Fruit fly (Drosophila melanogaster) whole organism, embryonic: ENCODE measurements around the gene CG43127.

Source experiments
- Awh ChIP-seq: fragments of 200-800 bp; sonication (Bioruptor generic); IDR thresholded peaks from 2 replicates; pipeline ENCODE4, ENCODE4 v1.3.6; 2022; ENCODE audit warnings: missing biosample characterization, missing genetic modification characterization
- B-H2 ChIP-seq: fragments of 200-800 bp; sonication (Bioruptor generic); optimal IDR thresholded peaks from 2 replicates; lab custom pipeline; 2018; ENCODE audit warnings: missing biosample characterization, mild to moderate bottlenecking, missing genetic modification characterization
- CG1024 ChIP-seq: fragments of 200-800 bp; sonication (Bioruptor generic); IDR thresholded peaks from 2 replicates; pipeline ENCODE4 v1.3.6; 2022; ENCODE audit warnings: missing biosample characterization, missing genetic modification characterization
- CG10654 ChIP-seq: fragments of 200-800 bp; sonication (Bioruptor generic); optimal IDR thresholded peaks from 2 replicates; lab custom pipeline; 2016; ENCODE audit warnings: missing biosample characterization, missing genetic modification characterization
- CG12219 ChIP-seq: fragments of 200-800 bp; sonication (Bioruptor generic); optimal IDR thresholded peaks from 3 replicates; lab custom pipeline; 2018; ENCODE audit warnings: missing biosample characterization, mild to moderate bottlenecking, missing genetic modification characterization
- CG12659 ChIP-seq: fragments of 200-800 bp; sonication (Bioruptor generic); optimal IDR thresholded peaks from 3 replicates; lab custom pipeline; 2017; ENCODE audit warnings: mild to moderate bottlenecking, missing biosample characterization, missing genetic modification reagents, missing genetic modification characterization
- CG13287 ChIP-seq: fragments of 200-800 bp; sonication (Bioruptor generic); IDR thresholded peaks from 2 replicates; pipeline ENCODE4 v1.3.6; 2022; ENCODE audit warnings: missing biosample characterization, missing genetic modification characterization; ENCODE audit not compliant: partially characterized antibody
- CG14710 ChIP-seq: fragments of 200-800 bp; sonication (Bioruptor generic); optimal IDR thresholded peaks from 3 replicates; lab custom pipeline; 2019; ENCODE audit warnings: missing biosample characterization, mild to moderate bottlenecking, missing genetic modification characterization, moderate library complexity
- CG16813 ChIP-seq: fragments of 200-800 bp; sonication (Bioruptor generic); IDR thresholded peaks from 3 replicates; pipeline ENCODE4 v1.3.6; 2022; ENCODE audit warnings: missing biosample characterization, missing genetic modification characterization; ENCODE audit not compliant: partially characterized antibody
- CG1832 ChIP-seq: fragments of 200-800 bp; sonication (Bioruptor generic); optimal IDR thresholded peaks from 2 replicates; lab custom pipeline; 2017; ENCODE audit warnings: missing biosample characterization, mild to moderate bottlenecking, missing genetic modification characterization, inconsistent platforms
- CG3838 ChIP-seq: fragments of 200-800 bp; sonication (Bioruptor generic); optimal IDR thresholded peaks from 3 replicates; lab custom pipeline; 2016; ENCODE audit warnings: missing biosample characterization, missing genetic modification characterization
- CG3847 ChIP-seq: fragments of 200-800 bp; sonication (Bioruptor generic); IDR thresholded peaks from 2 replicates; pipeline ENCODE4 v1.3.6; 2022; ENCODE audit warnings: missing biosample characterization, missing genetic modification characterization
- CG4404 ChIP-seq: fragments of 200-800 bp; sonication (Bioruptor generic); IDR thresholded peaks from 2 replicates; pipeline ENCODE4 v1.3.6; 2022; ENCODE audit warnings: missing biosample characterization, missing genetic modification characterization
- CG4424 ChIP-seq: fragments of 200-800 bp; sonication (Bioruptor generic); optimal IDR thresholded peaks from 3 replicates; lab custom pipeline; 2016; ENCODE audit warnings: missing biosample characterization, missing genetic modification characterization
- CG5245 ChIP-seq: fragments of 200-800 bp; sonication (Bioruptor generic); optimal IDR thresholded peaks from 3 replicates; lab custom pipeline; 2016; ENCODE audit warnings: missing biosample characterization, missing genetic modification characterization
- CG6272 ChIP-seq: fragments of 200-800 bp; sonication (Bioruptor generic); IDR thresholded peaks from 2 replicates; pipeline ENCODE4 v1.3.6; 2022; ENCODE audit warnings: missing biosample characterization, missing genetic modification characterization
- CG6689 ChIP-seq: fragments of 200-800 bp; sonication (Bioruptor generic); IDR thresholded peaks from 2 replicates; pipeline ENCODE4 v1.3.6; 2022; ENCODE audit warnings: missing biosample characterization, missing genetic modification characterization
- CG7271 ChIP-seq: fragments of 200-800 bp; sonication (Bioruptor generic); optimal IDR thresholded peaks from 2 replicates; lab custom pipeline; 2018; ENCODE audit warnings: missing biosample characterization, mild to moderate bottlenecking, missing genetic modification characterization, moderate library complexity
- CG7372 ChIP-seq: fragments of 200-800 bp; sonication (Bioruptor generic); IDR thresholded peaks from 2 replicates; pipeline ENCODE4 v1.3.6; 2022; ENCODE audit warnings: missing biosample characterization, missing genetic modification characterization
- CG8478 ChIP-seq: fragments of >200 bp; optimal IDR thresholded peaks from 2 replicates; lab custom pipeline; 2018
- CoRest ChIP-seq: fragments of 200-800 bp; sonication (Bioruptor generic); optimal IDR thresholded peaks from 3 replicates; lab custom pipeline; 2018; ENCODE audit warnings: missing biosample characterization, mild to moderate bottlenecking, missing genetic modification characterization, moderate library complexity
- Dbx ChIP-seq: fragments of 200-800 bp; sonication (Bioruptor generic); IDR thresholded peaks from 3 replicates; pipeline ENCODE4 v1.3.6; 2022; ENCODE audit warnings: missing biosample characterization, missing genetic modification characterization
- ERR ChIP-seq: fragments of 200-800 bp; sonication (Bioruptor generic); optimal IDR thresholded peaks from 2 replicates; lab custom pipeline; 2016; ENCODE audit warnings: missing biosample characterization, missing genetic modification characterization
- HLH54F ChIP-seq: fragments of 200-800 bp; sonication (Bioruptor generic); optimal IDR thresholded peaks from 3 replicates; lab custom pipeline; 2016; ENCODE audit warnings: missing biosample characterization, missing genetic modification characterization
- NK7.1 ChIP-seq: fragments of 200-800 bp; sonication (Bioruptor generic); optimal IDR thresholded peaks from 3 replicates; lab custom pipeline; 2016; ENCODE audit warnings: missing biosample characterization, missing genetic modification characterization
- Ptx1 ChIP-seq: fragments of 200-800 bp; sonication (Bioruptor generic); IDR thresholded peaks from 2 replicates; pipeline ENCODE4 v1.3.6; 2022; ENCODE audit warnings: missing biosample characterization, missing genetic modification characterization
- TFAM ChIP-seq: fragments of 200-800 bp; sonication (Bioruptor generic); optimal IDR thresholded peaks from 2 replicates; lab custom pipeline; 2017; ENCODE audit warnings: missing biosample characterization, missing genetic modification characterization, inconsistent platforms
- Usf ChIP-seq: fragments of 200-800 bp; sonication (Bioruptor generic); optimal IDR thresholded peaks from 2 replicates; lab custom pipeline; 2017; ENCODE audit warnings: missing genotype, missing biosample characterization, missing genetic modification characterization
- Xbp1 ChIP-seq: fragments of 200-800 bp; sonication (Bioruptor generic); optimal IDR thresholded peaks from 3 replicates; lab custom pipeline; 2016; ENCODE audit warnings: missing biosample characterization, mild to moderate bottlenecking, missing genetic modification characterization
- ac ChIP-seq: fragments of 200-800 bp; sonication (Bioruptor generic); optimal IDR thresholded peaks from 3 replicates; lab custom pipeline; 2017; ENCODE audit warnings: missing biosample characterization, mild to moderate bottlenecking, missing genetic modification characterization
- cato ChIP-seq: fragments of 200-800 bp; sonication (Bioruptor generic); optimal IDR thresholded peaks from 2 replicates; lab custom pipeline; 2016; ENCODE audit warnings: missing biosample characterization, missing genetic modification characterization, borderline replicate concordance
- chn ChIP-seq: fragments of 200-800 bp; sonication (Bioruptor generic); optimal IDR thresholded peaks from 2 replicates; lab custom pipeline; 2016; ENCODE audit warnings: missing biosample characterization, missing genetic modification characterization
- disco-r ChIP-seq: fragments of 200-800 bp; sonication (Bioruptor generic); optimal IDR thresholded peaks from 2 replicates; lab custom pipeline; 2016; ENCODE audit warnings: missing biosample characterization, missing genetic modification characterization
- eyg ChIP-seq: fragments of 200-800 bp; sonication (Bioruptor generic); optimal IDR thresholded peaks from 3 replicates; lab custom pipeline; 2016; ENCODE audit warnings: missing biosample characterization, missing genetic modification characterization
- fd64A ChIP-seq: fragments of 200-800 bp; sonication (Bioruptor generic); optimal IDR thresholded peaks from 3 replicates; lab custom pipeline; 2018; ENCODE audit warnings: missing biosample characterization, mild to moderate bottlenecking, missing genetic modification characterization
- gro ChIP-seq: fragments of 200-800 bp; sonication (Bioruptor generic); optimal IDR thresholded peaks from 2 replicates; lab custom pipeline; 2016; ENCODE audit warnings: missing biosample characterization, missing genetic modification characterization
- insv ChIP-seq, 2 experiments: fragments of 200-800 bp; sonication (Bioruptor generic); optimal IDR thresholded peaks; 3 replicates each; lab custom pipeline; 2016 to 2018; ENCODE audit warnings: missing biosample characterization in 2 of 2, missing genetic modification characterization in 2 of 2
- nerfin-2 ChIP-seq: fragments of 200-800 bp; sonication (Bioruptor generic); IDR thresholded peaks from 2 replicates; pipeline ENCODE4 v1.3.6; 2022; ENCODE audit warnings: missing biosample characterization, missing genetic modification characterization; ENCODE audit not compliant: partially characterized antibody
- otp ChIP-seq: fragments of 200-800 bp; sonication (Bioruptor generic); IDR thresholded peaks from 3 replicates; pipeline ENCODE4, ENCODE4 v1.3.6; 2022; ENCODE audit warnings: missing biosample characterization, missing genetic modification characterization
- pan ChIP-seq, 4 experiments: fragments of >200 bp in 3 of 4; fragments of 200-800 bp in 1 of 4; sonication (Bioruptor generic) in 1 of 4; optimal IDR thresholded peaks in 3 of 4; IDR thresholded peaks in 1 of 4; 2 replicates each; pipeline versions ENCODE4 v1.3.6 to Lab custom; 2017 to 2022; ENCODE audit warnings: missing biosample characterization in 2 of 4, missing genetic modification characterization in 2 of 4, mixed read lengths in 1 of 4
- pb ChIP-seq: fragments of 200-800 bp; sonication (Bioruptor generic); optimal IDR thresholded peaks from 3 replicates; lab custom pipeline; 2016; ENCODE audit warnings: missing biosample characterization, missing genetic modification characterization
- prd ChIP-seq, 3 experiments: fragments of >200 bp in 2 of 3; fragments of 200-800 bp in 1 of 3; sonication (Bioruptor generic) in 1 of 3; optimal IDR thresholded peaks in 2 of 3; IDR thresholded peaks in 1 of 3; 2 replicates in 2 of 3; 3 replicates in 1 of 3; pipeline versions ENCODE4 v1.3.6 to Lab custom; 2017 to 2022; ENCODE audit warnings: missing biosample characterization in 1 of 3, missing genetic modification characterization in 1 of 3
- pros ChIP-seq: fragments of 200-800 bp; sonication (Bioruptor generic); optimal IDR thresholded peaks from 3 replicates; lab custom pipeline; 2019; ENCODE audit warnings: missing biosample characterization, mild to moderate bottlenecking, missing genetic modification characterization, moderate library complexity
- salm ChIP-seq: fragments of 200-800 bp; sonication (Bioruptor generic); optimal IDR thresholded peaks from 2 replicates; lab custom pipeline; 2018; ENCODE audit warnings: missing biosample characterization, mild to moderate bottlenecking, missing genetic modification characterization
- schlank ChIP-seq: fragments of 200-800 bp; sonication (Bioruptor generic); optimal IDR thresholded peaks from 2 replicates; lab custom pipeline; 2018; ENCODE audit warnings: missing biosample characterization, mild to moderate bottlenecking, missing genetic modification characterization
- scrt ChIP-seq: fragments of 200-800 bp; sonication (Bioruptor generic); optimal IDR thresholded peaks from 2 replicates; lab custom pipeline; 2018; ENCODE audit warnings: missing biosample characterization, mild to moderate bottlenecking, missing genetic modification characterization, moderate library complexity
- sens-2 ChIP-seq: fragments of 200-800 bp; sonication (Bioruptor generic); IDR thresholded peaks from 2 replicates; pipeline ENCODE4 v1.3.6; 2022; ENCODE audit warnings: missing biosample characterization, missing genetic modification characterization
- shn ChIP-seq: fragments of 200-800 bp; sonication (Bioruptor generic); optimal IDR thresholded peaks from 3 replicates; lab custom pipeline; 2016; ENCODE audit warnings: missing biosample characterization, missing genetic modification characterization
- tgo ChIP-seq: fragments of 200-800 bp; sonication (Bioruptor generic); IDR thresholded peaks from 3 replicates; pipeline ENCODE4 v1.3.6; 2022; ENCODE audit warnings: missing biosample characterization, missing genetic modification characterization
- unc-4 ChIP-seq: fragments of 200-800 bp; sonication (Bioruptor generic); IDR thresholded peaks from 2 replicates; pipeline ENCODE4 v1.3.6; 2022; ENCODE audit warnings: missing biosample characterization, missing genetic modification characterization; ENCODE audit not compliant: partially characterized antibody
- zen2 ChIP-seq: fragments of 200-800 bp; sonication (Bioruptor generic); IDR thresholded peaks from 3 replicates; pipeline ENCODE4 v1.3.6; 2022; ENCODE audit warnings: missing biosample characterization, missing genetic modification characterization; ENCODE audit not compliant: partially characterized antibody

The CG43127 gene

dm6 chr3L:10630885-10631359 is 5.5 kb upstream of the CG43127 start, which contains the start of the genes CG42535, CG34001 and hay (continued):
- TF ChIP-seq TFAM (GFP tag; lab: Kevin White, UChicago) (no peak), scrt (GFP tag; lab: Kevin White, UChicago) (no peak), chn (GFP tag; lab: Kevin White, UChicago) (no peak), eyg (no peak), CG6689 (GFP tag; lab: Robert Waterston, UW) (no peak), disco-r (no peak), Awh (GFP tag; lab: Robert Waterston, UW) (no peak), CG12659 (peak; percentile 54), ac (no peak), Dbx (GFP tag; lab: Robert Waterston, UW) (no peak), shn (no peak), pb (GFP tag; lab: Kevin White, UChicago) (no peak), schlank (no peak), sens-2 (GFP tag; lab: Robert Waterston, UW) (no peak), nerfin-2 (GFP tag; lab: Robert Waterston, UW) (no peak), prd (optimal IDR thresholded peaks at IDR 0.05; lab: Kevin White, UChicago) (no peak), prd (GFP tag; IDR thresholded peaks at IDR 0.05; lab: Robert Waterston, UW) (no peak), tgo (no peak), B-H2 (GFP tag; lab: Kevin White, UChicago) (peak; percentile 7), CG3838 (no peak), CG6272 (GFP tag; lab: Robert Waterston, UW) (no peak), CG4404 (GFP tag; lab: Robert Waterston, UW) (no peak), pan (optimal IDR thresholded peaks at IDR 0.05; lab: Kevin White, UChicago) (no peak), pan (GFP tag; optimal IDR thresholded peaks at IDR 0.05 in 1 of 2, IDR thresholded peaks at IDR 0.05 in 1 of 2) (no peak), Ptx1 (GFP tag; lab: Robert Waterston, UW) (no peak), insv (GFP tag; optimal IDR thresholded peaks at IDR 0.05; lab: Kevin White, UChicago) (no peak), CG7372 (GFP tag; lab: Robert Waterston, UW) (no peak), CG10654 (GFP tag; lab: Kevin White, UChicago) (no peak), CG12219 (GFP tag; lab: Kevin White, UChicago) (no peak), CG7271 (tag; lab: Kevin White, UChicago) (no peak), salm (no peak), CG16813 (GFP tag; lab: Robert Waterston, UW) (peak; percentile 54; the same call in 2 of the 3 replicates), pros (no peak), otp (no peak), CG4424 (GFP tag; lab: Kevin White, UChicago) (no peak), CG14710 (tag; lab: Kevin White, UChicago) (peak; percentile 63), Xbp1 (GFP tag; lab: Kevin White, UChicago) (no peak), CG13287 (GFP tag; lab: Robert Waterston, UW) (peak; percentile 50; the same call in 1 of the 2 replicates), CoRest (peak; percentile 38), NK7.1 (GFP tag; lab: Kevin White, UChicago) (no peak), unc-4 (GFP tag; lab: Robert Waterston, UW) (no peak), gro (GFP tag; lab: Kevin White, UChicago) (no peak), zen2 (GFP tag; lab: Robert Waterston, UW) (no peak), ERR (GFP tag; lab: Kevin White, UChicago) (no peak), fd64A (GFP tag; lab: Kevin White, UChicago) (no peak), CG3847 (peak; percentile 64), cato (no peak), CG8478 (lab: Kevin White, UChicago) (no peak), CG5245 (GFP tag; lab: Kevin White, UChicago) (no peak), Usf (GFP tag; lab: Kevin White, UChicago) (no peak), CG1832 (GFP tag; lab: Kevin White, UChicago) (no peak), CG1024 (GFP tag; lab: Robert Waterston, UW) (no peak), HLH54F (GFP tag; lab: Kevin White, UChicago) (peak; percentile 35)
